Worm (Caenorhabditis elegans) whole organism, mixed stage, embryonic: ENCODE results near the gene F28F9.2.

Experiments used
- bed-3 ChIP-seq: fragments of 200-800 bp; sonication (Bioruptor generic); optimal IDR thresholded peaks from 3 replicates; lab custom pipeline; 2018; ENCODE audit warnings: mild to moderate bottlenecking, missing genetic modification characterization, moderate library complexity, missing compliant biosample characterization
- blmp-1 ChIP-seq: fragments of 150-350 bp; optimal IDR thresholded peaks from 2 replicates; lab custom pipeline; 2014; ENCODE audit warnings: missing biosample characterization, missing genetic modification characterization
- ceh-39 ChIP-seq: fragments of 150-350 bp; optimal IDR thresholded peaks from 2 replicates; lab custom pipeline; 2014; ENCODE audit warnings: missing biosample characterization, missing genetic modification characterization
- ceh-43 ChIP-seq: fragments of 200-800 bp; sonication (Bioruptor generic); optimal IDR thresholded peaks from 2 replicates; lab custom pipeline; 2018; ENCODE audit warnings: mild to moderate bottlenecking, missing genetic modification characterization, moderate library complexity, missing compliant biosample characterization
- ceh-83 ChIP-seq: fragments of 200-800 bp; sonication (Bioruptor generic); optimal IDR thresholded peaks from 2 replicates; lab custom pipeline; 2018; ENCODE audit warnings: mild to moderate bottlenecking, missing genetic modification characterization, missing compliant biosample characterization
- ces-1 ChIP-seq: fragments of 150-350 bp; optimal IDR thresholded peaks from 2 replicates; lab custom pipeline; 2014; ENCODE audit warnings: missing biosample characterization, missing genetic modification reagents, missing genetic modification characterization
- cnd-1 ChIP-seq: fragments of 200-800 bp; sonication (Bioruptor generic); optimal IDR thresholded peaks from 2 replicates; lab custom pipeline; 2018; ENCODE audit warnings: mild to moderate bottlenecking, missing genetic modification characterization, missing compliant biosample characterization
- drap-1 ChIP-seq: fragments of 200-800 bp; sonication (Bioruptor generic); optimal IDR thresholded peaks from 3 replicates; lab custom pipeline; 2018; ENCODE audit warnings: mild to moderate bottlenecking, missing genetic modification characterization, missing compliant biosample characterization
- elt-1 ChIP-seq: sonication (generic microtip); optimal IDR thresholded peaks from 2 replicates; lab custom pipeline; 2017; ENCODE audit warnings: missing genetic modification characterization, mild to moderate bottlenecking, missing compliant biosample characterization, antibody characterized with exemption, moderate library complexity, borderline replicate concordance; ENCODE audit not compliant: insufficient read depth
- ham-2 ChIP-seq: fragments of 200-800 bp; sonication (Bioruptor generic); optimal IDR thresholded peaks from 2 replicates; lab custom pipeline; 2018; ENCODE audit warnings: mild to moderate bottlenecking, missing genetic modification characterization, missing compliant biosample characterization
- lin-13 ChIP-seq: fragments of 150-350 bp; optimal IDR thresholded peaks from 2 replicates; lab custom pipeline; 2014; ENCODE audit warnings: missing biosample characterization, missing genetic modification characterization
- lsy-2 ChIP-seq: fragments of 150-350 bp; optimal IDR thresholded peaks from 2 replicates; lab custom pipeline; 2014; ENCODE audit warnings: missing biosample characterization, missing genetic modification characterization
- mab-5 ChIP-seq: fragments of 150-350 bp; optimal IDR thresholded peaks from 2 replicates; lab custom pipeline; 2014; ENCODE audit warnings: missing biosample characterization, missing genetic modification characterization
- mep-1 ChIP-seq: fragments of 150-350 bp; optimal IDR thresholded peaks from 2 replicates; lab custom pipeline; 2017; ENCODE audit warnings: missing biosample characterization, missing genetic modification reagents, missing genetic modification characterization, inconsistent platforms
- mls-2 ChIP-seq: sonication (generic microtip); optimal IDR thresholded peaks from 2 replicates; lab custom pipeline; 2016; ENCODE audit warnings: mild to moderate bottlenecking, missing genetic modification characterization, moderate library complexity, missing compliant biosample characterization
- nhr-12 ChIP-seq: fragments of 150-350 bp; optimal IDR thresholded peaks from 2 replicates; lab custom pipeline; 2014; ENCODE audit warnings: missing biosample characterization, missing genetic modification characterization
- nhr-28 ChIP-seq: fragments of 150-350 bp; optimal IDR thresholded peaks from 2 replicates; lab custom pipeline; 2014; ENCODE audit warnings: missing biosample characterization, missing genetic modification characterization
- nhr-76 ChIP-seq: sonication (generic microtip); optimal IDR thresholded peaks from 2 replicates; lab custom pipeline; 2017; ENCODE audit warnings: missing biosample characterization, missing genetic modification characterization
- pha-4 ChIP-seq: fragments of 150-350 bp; optimal IDR thresholded peaks from 2 replicates; lab custom pipeline; 2018; ENCODE audit warnings: missing biosample characterization, missing genetic modification reagents, missing genetic modification characterization
- sem-2 ChIP-seq: fragments of 200-800 bp; sonication (Bioruptor generic); optimal IDR thresholded peaks from 2 replicates; lab custom pipeline; 2018; ENCODE audit warnings: mild to moderate bottlenecking, missing genetic modification characterization, missing compliant biosample characterization
- snpc-4 ChIP-seq: fragments of 150-350 bp; optimal IDR thresholded peaks from 2 replicates; lab custom pipeline; 2014; ENCODE audit warnings: missing biosample characterization, missing genetic modification characterization
- sptf-1 ChIP-seq: sonication (generic microtip); optimal IDR thresholded peaks from 2 replicates; lab custom pipeline; 2017; ENCODE audit warnings: mild to moderate bottlenecking, missing genetic modification characterization, moderate library complexity, missing compliant biosample characterization
- unc-120 ChIP-seq: sonication (generic microtip); optimal IDR thresholded peaks from 2 replicates; lab custom pipeline; 2017; ENCODE audit warnings: missing genetic modification characterization, missing compliant biosample characterization; ENCODE audit not compliant: poor library complexity, severe bottlenecking
- unc-39 ChIP-seq: fragments of 150-350 bp; optimal IDR thresholded peaks from 2 replicates; lab custom pipeline; 2014; ENCODE audit warnings: missing biosample characterization, missing genetic modification characterization
- unc-62 ChIP-seq: fragments of 150-350 bp; optimal IDR thresholded peaks from 2 replicates; lab custom pipeline; 2014; ENCODE audit warnings: missing biosample characterization, missing genetic modification reagents, missing genetic modification characterization
- zip-8 ChIP-seq: fragments of 150-350 bp; optimal IDR thresholded peaks from 2 replicates; lab custom pipeline; 2014; ENCODE audit warnings: missing biosample characterization, missing genetic modification characterization
- ztf-11 ChIP-seq: fragments of 150-350 bp; optimal IDR thresholded peaks from 2 replicates; lab custom pipeline; 2014; ENCODE audit warnings: missing biosample characterization, missing genetic modification characterization

The F28F9.2 gene

DNA sequence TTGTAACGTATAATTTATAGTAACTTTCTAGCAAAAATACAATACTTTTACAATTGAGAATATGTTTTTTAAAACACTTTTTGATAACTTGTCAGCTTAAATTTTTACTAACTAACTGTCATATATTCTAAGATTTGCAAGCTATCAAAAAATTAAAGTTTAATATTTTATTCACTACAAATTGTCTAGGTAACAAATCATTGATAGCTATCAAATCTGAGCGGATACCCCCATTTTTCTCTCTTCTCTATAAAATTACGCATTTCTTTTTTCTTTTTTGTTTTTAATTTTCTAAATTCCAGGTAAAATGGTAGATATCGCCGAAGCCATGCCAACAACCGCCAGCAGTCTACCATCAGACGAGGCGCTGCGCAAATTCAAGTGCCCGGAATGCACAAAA, 16.0 kb downstream of the F28F9.2 start, which contains the start of gene zag-1:
TSS of gene zag-1 (plus strand) at position 301 of the 400 bp plus-strand sequence.
- no peak for TF ChIP-seq ceh-83 (GFP tag; lab: Kevin White, UChicago)
- peak; percentile 4 for TF ChIP-seq blmp-1 (tag; lab: Kevin White, UChicago)
- no peak for TF ChIP-seq pha-4 (tag; lab: Kevin White, UChicago)
- no peak for TF ChIP-seq drap-1
- TF ChIP-seq, all 35 proteins: peak for 1

DNA sequence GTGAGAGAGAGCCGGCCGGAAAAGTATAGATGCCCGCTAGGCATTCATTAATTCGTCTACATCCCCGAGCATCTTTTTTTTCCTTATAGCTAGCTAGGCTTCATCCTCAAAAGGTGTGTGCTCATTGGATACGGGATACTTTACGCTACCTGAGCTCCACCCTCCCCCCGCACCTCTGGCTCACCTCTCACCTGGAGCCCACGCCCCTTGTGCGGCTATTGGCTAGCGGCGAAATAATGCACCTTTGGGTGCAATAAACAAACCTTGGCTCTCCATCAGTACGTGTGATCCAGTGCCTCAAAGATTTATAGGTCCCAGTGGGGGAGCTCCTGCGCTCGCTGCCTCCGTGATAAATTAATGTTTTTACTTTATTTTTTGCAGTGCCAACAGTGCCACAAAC, 16.7 kb downstream of the F28F9.2 start:
- peak; percentile 17 for TF ChIP-seq unc-120 (tag; lab: Kevin White, UChicago)
- TF ChIP-seq lsy-2: peak; percentile 45
- no peak for TF ChIP-seq sptf-1 (tag; lab: Kevin White, UChicago)
- TF ChIP-seq unc-62 (GFP tag; lab: Kevin White, UChicago): no peak
- no peak for TF ChIP-seq nhr-12 (tag; lab: Kevin White, UChicago)
- TF ChIP-seq ceh-39 (tag; lab: Kevin White, UChicago): no peak
- no peak for TF ChIP-seq nhr-76
- TF ChIP-seq sem-2 (GFP tag; lab: Kevin White, UChicago): no peak
- TF ChIP-seq, all 35 proteins: peak for 2

DNA sequence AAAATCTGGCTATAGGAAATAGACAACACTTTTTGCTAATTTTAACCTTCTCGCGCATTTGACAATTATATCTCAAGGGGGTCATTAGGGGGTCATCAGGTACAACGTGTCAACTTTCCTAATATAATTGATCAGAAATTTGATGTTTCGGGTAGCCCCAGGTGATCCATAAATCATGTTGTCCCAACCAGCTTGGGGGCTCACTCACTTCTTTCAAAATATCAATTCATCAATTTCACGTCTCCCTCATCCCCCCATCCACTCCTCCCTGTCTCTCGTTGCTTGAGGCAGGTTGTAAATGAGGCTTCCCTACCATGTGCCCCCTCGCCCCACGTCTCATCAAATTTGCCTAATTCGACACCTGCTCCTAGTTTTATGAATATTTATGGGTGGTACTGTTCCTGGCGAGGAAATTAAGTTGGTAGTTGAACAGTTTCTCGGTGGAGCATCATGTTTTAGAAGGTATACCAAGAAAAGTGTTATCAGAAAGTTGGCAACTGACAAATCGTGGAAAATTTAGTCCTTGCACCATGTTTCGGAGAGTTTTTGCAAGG, 18.6 kb downstream of the F28F9.2 start:
- TF ChIP-seq ham-2 (GFP tag; lab: Kevin White, UChicago) (no peak), ces-1 (GFP tag; lab: Kevin White, UChicago) (peak; percentile 35), unc-62 (GFP tag; lab: Kevin White, UChicago) (peak; percentile 76)
- TF ChIP-seq, all 35 proteins: peak for 2

DNA sequence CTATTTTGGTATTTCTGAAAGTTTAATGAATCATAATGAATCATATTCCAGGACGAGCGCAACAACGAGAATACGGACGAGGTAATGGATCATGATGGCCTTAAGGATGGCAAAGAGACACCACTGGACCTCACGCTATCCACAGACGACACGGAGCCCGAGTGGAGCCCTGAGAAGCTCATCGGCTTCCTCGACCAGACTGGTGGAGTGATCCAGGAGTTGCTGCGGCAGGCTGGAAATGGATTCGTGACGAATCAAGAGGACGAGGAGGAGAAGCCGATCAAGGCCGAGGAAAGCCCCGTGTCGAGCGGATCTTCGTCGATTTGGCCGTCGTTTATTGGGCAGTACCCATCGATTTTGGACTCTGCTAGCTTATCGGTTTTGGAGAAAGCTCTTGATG, 20.0 kb downstream of the F28F9.2 start:
- no peak for TF ChIP-seq ham-2 (GFP tag; lab: Kevin White, UChicago)
- no peak for TF ChIP-seq sem-2 (GFP tag; lab: Kevin White, UChicago)
- TF ChIP-seq lin-13: no peak
- no peak for TF ChIP-seq ztf-11 (tag; lab: Kevin White, UChicago)
- no peak for TF ChIP-seq elt-1 (tag; lab: Kevin White, UChicago)
- TF ChIP-seq unc-39 (tag; lab: Kevin White, UChicago): no peak
- no peak for TF ChIP-seq ceh-83 (GFP tag; lab: Kevin White, UChicago)
- TF ChIP-seq unc-120 (tag; lab: Kevin White, UChicago): no peak
- TF ChIP-seq ces-1 (GFP tag; lab: Kevin White, UChicago): no peak
- TF ChIP-seq lsy-2: no peak
- TF ChIP-seq mab-5 (tag; lab: Kevin White, UChicago): no peak
- no peak for TF ChIP-seq nhr-28 (tag; lab: Kevin White, UChicago)
- no peak for TF ChIP-seq cnd-1 (tag; lab: Kevin White, UChicago)
- TF ChIP-seq sptf-1 (tag; lab: Kevin White, UChicago): no peak
- TF ChIP-seq ceh-43 (GFP tag; lab: Kevin White, UChicago): no peak
- TF ChIP-seq ceh-39 (tag; lab: Kevin White, UChicago): no peak
- no peak for TF ChIP-seq blmp-1 (tag; lab: Kevin White, UChicago)

DNA sequence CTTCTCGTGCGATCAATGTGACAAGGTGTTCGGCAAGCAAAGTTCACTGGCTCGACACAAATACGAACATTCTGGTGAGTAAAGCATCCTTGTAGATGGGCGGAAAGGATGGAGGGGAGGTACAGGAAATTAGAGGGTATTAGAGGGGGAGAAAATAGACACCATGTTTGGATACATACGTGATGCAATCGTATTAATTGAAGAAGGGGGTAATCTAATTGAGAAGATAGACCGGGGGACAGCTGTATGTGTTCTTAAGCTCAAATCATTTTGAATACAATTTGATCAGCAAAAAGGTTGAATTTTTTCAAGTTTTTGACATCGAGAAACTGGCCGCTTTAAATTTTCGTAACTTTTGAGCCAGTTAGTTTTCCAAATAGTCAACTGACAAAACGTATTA, 20.9 kb downstream of the F28F9.2 start:
- TF ChIP-seq mls-2 (tag; lab: Kevin White, UChicago): peak; percentile 34
- no peak for TF ChIP-seq zip-8
- peak; percentile 98 for TF ChIP-seq ces-1 (GFP tag; lab: Kevin White, UChicago)

DNA sequence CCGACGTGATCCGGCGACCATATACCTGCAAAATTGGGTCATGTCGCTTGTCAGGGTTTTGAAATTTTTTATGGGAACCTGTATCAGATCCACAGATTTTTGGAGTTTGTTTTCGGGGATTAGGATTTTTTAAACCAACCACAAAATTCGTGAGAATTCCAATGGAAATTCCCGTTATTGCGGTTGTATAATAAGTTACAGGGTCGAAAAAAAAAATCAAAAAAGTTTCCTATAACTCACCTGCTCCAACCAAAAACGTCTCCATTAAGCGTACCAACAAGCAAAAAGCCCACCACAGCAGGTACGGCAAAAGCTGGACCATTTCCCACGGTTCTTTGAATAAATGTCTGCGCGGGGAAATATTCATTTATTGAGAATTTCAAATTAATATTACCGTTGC, 23.4 kb downstream of the F28F9.2 start:
- no peak for TF ChIP-seq zip-8

DNA sequence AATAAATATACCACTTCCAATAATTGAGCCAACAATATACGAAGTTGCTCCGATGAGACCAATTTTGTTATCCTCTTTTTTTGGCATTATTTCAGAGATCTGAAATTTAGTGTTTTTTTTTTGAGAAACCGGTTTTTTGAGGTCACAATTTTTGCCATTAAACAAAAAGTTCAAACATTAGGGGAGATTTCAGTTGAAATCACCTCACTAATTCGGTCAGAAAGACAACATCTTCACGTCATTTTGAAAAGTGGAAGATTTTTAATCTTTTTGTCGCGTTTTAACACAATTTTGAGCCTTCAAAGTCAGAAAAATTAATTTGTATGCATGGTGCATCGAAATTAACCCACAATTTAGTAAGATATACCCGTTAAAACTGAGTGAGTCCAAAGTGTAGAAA, 25.4 kb downstream of the F28F9.2 start, which contains the start of gene aat-8:
TSS of gene aat-8 (minus strand) at position 101 of the 400 bp plus-strand sequence.
- TF ChIP-seq zip-8: no peak
- no peak for TF ChIP-seq sem-2 (GFP tag; lab: Kevin White, UChicago)
- TF ChIP-seq blmp-1 (tag; lab: Kevin White, UChicago): no peak
- TF ChIP-seq nhr-28 (tag; lab: Kevin White, UChicago): no peak
- TF ChIP-seq cnd-1 (tag; lab: Kevin White, UChicago): no peak
- no peak for TF ChIP-seq unc-120 (tag; lab: Kevin White, UChicago)
- no peak for TF ChIP-seq snpc-4
- no peak for TF ChIP-seq ztf-11 (tag; lab: Kevin White, UChicago)
- TF ChIP-seq ceh-43 (GFP tag; lab: Kevin White, UChicago): no peak
- TF ChIP-seq mep-1 (tag; lab: Kevin White, UChicago): no peak
- TF ChIP-seq bed-3 (GFP tag; lab: Kevin White, UChicago): no peak
